Worm (Caenorhabditis elegans): ENCODE results near the gene F58D12.1.

The F58D12.1 gene

ce11 chrV:14014395-14014794 is 35.0 kb upstream of the F58D12.1 start, which contains the start of gene end-3:
TSS of gene end-3 (plus strand) at chrV:14014695.
- no peak for TF ChIP-seq ztf-23 (GFP tag; IDR thresholded peaks at IDR 0.05)
- TF ChIP-seq ref-1 (GFP tag; conservative IDR thresholded peaks at IDR 0.05): no peak
- no peak for TF ChIP-seq tab-1 (GFP tag; IDR thresholded peaks at IDR 0.05)
- no peak for TF ChIP-seq ztf-29 (GFP tag; IDR thresholded peaks at IDR 0.05)
- no peak for TF ChIP-seq flt-1 (GFP tag; IDR thresholded peaks at IDR 0.05)
- no peak for TF ChIP-seq med-1 (GFP tag; optimal IDR thresholded peaks at IDR 0.05; ENCODE audit: insufficient read depth)
- no peak for TF ChIP-seq cog-1 (tag; optimal IDR thresholded peaks at IDR 0.05)
- TF ChIP-seq T22C8.4 (GFP tag; IDR thresholded peaks at IDR 0.05): no peak
- TF ChIP-seq klf-2 (GFP tag; conservative IDR thresholded peaks at IDR 0.05): no peak

ce11 chrV:14017476-14017875 is 31.9 kb upstream of the F58D12.1 start, which contains the start of gene srh-308:
TSS of gene srh-308 (minus strand) at chrV:14017576.
- TF ChIP-seq klf-2 (GFP tag; conservative IDR thresholded peaks at IDR 0.05) (no peak), ref-1 (GFP tag; conservative IDR thresholded peaks at IDR 0.05) (no peak), med-1 (GFP tag; optimal IDR thresholded peaks at IDR 0.05; ENCODE audit: insufficient read depth) (no peak), T22C8.4 (GFP tag; IDR thresholded peaks at IDR 0.05) (no peak), flt-1 (GFP tag; IDR thresholded peaks at IDR 0.05) (no peak), ztf-29 (GFP tag; IDR thresholded peaks at IDR 0.05) (no peak), ztf-23 (GFP tag; IDR thresholded peaks at IDR 0.05) (no peak), cog-1 (tag; optimal IDR thresholded peaks at IDR 0.05) (no peak), tab-1 (GFP tag; IDR thresholded peaks at IDR 0.05) (no peak)

- TF ChIP-seq med-1 (GFP tag; optimal IDR thresholded peaks at IDR 0.05; ENCODE audit: insufficient read depth): no peak
- TF ChIP-seq flt-1 (GFP tag; IDR thresholded peaks at IDR 0.05): no peak
- no peak for TF ChIP-seq T22C8.4 (GFP tag; IDR thresholded peaks at IDR 0.05)
- no peak for TF ChIP-seq ztf-29 (GFP tag; IDR thresholded peaks at IDR 0.05)
- TF ChIP-seq ztf-23 (GFP tag; IDR thresholded peaks at IDR 0.05): no peak
- no peak for TF ChIP-seq cog-1 (tag; optimal IDR thresholded peaks at IDR 0.05)
- TF ChIP-seq ref-1 (GFP tag; conservative IDR thresholded peaks at IDR 0.05): no peak
- TF ChIP-seq klf-2 (GFP tag; conservative IDR thresholded peaks at IDR 0.05): no peak
- no peak for TF ChIP-seq tab-1 (GFP tag; IDR thresholded peaks at IDR 0.05)
These were observed 30.7 kb upstream of the F58D12.1 start, which contains the start of the genes mtl-2 and T08G5.1 for ce11 chrV:14018640-14019039. TSS of gene mtl-2 (minus strand) at chrV:14018673. TSS of gene T08G5.1 (plus strand) at chrV:14018766.

- TF ChIP-seq ref-1 (GFP tag; conservative IDR thresholded peaks at IDR 0.05) (no peak), med-1 (GFP tag; optimal IDR thresholded peaks at IDR 0.05; ENCODE audit: insufficient read depth) (no peak), T22C8.4 (GFP tag; IDR thresholded peaks at IDR 0.05) (no peak), ztf-29 (GFP tag; IDR thresholded peaks at IDR 0.05) (no peak), ztf-23 (GFP tag; IDR thresholded peaks at IDR 0.05) (no peak), flt-1 (GFP tag; IDR thresholded peaks at IDR 0.05) (no peak), cog-1 (tag; optimal IDR thresholded peaks at IDR 0.05) (no peak), tab-1 (GFP tag; IDR thresholded peaks at IDR 0.05) (no peak), klf-2 (GFP tag; conservative IDR thresholded peaks at IDR 0.05) (no peak)
These were observed 26.3 kb upstream of the F58D12.1 start, which contains the start of gene T08G5.15 for ce11 chrV:14023074-14023473. TSS of gene T08G5.15 (minus strand) at chrV:14023174.

ce11 chrV:14026194-14026593 is 23.2 kb upstream of the F58D12.1 start, which contains the start of gene T08G5.2:
TSS of gene T08G5.2 (minus strand) at chrV:14026294.
- no peak for TF ChIP-seq tab-1 (GFP tag; IDR thresholded peaks at IDR 0.05)
- TF ChIP-seq ztf-29 (GFP tag; IDR thresholded peaks at IDR 0.05): no peak
- no peak for TF ChIP-seq T22C8.4 (GFP tag; IDR thresholded peaks at IDR 0.05)
- no peak for TF ChIP-seq med-1 (GFP tag; optimal IDR thresholded peaks at IDR 0.05; ENCODE audit: insufficient read depth)
- TF ChIP-seq cog-1 (tag; optimal IDR thresholded peaks at IDR 0.05): no peak
- TF ChIP-seq flt-1 (GFP tag; IDR thresholded peaks at IDR 0.05): no peak
- TF ChIP-seq ref-1 (GFP tag; conservative IDR thresholded peaks at IDR 0.05): no peak

- TF ChIP-seq flt-1 (GFP tag; IDR thresholded peaks at IDR 0.05) (no peak), T22C8.4 (GFP tag; IDR thresholded peaks at IDR 0.05) (no peak), ref-1 (GFP tag; conservative IDR thresholded peaks at IDR 0.05) (no peak), klf-2 (GFP tag; conservative IDR thresholded peaks at IDR 0.05) (no peak), med-1 (GFP tag; optimal IDR thresholded peaks at IDR 0.05; ENCODE audit: insufficient read depth) (no peak), cog-1 (tag; optimal IDR thresholded peaks at IDR 0.05) (no peak), ztf-29 (GFP tag; IDR thresholded peaks at IDR 0.05) (no peak), tab-1 (GFP tag; IDR thresholded peaks at IDR 0.05) (no peak), ztf-23 (GFP tag; IDR thresholded peaks at IDR 0.05) (no peak)
These were observed 22.0 kb upstream of the F58D12.1 start, which contains the start of gene T08G5.3 for ce11 chrV:14027384-14027783. TSS of gene T08G5.3 (minus strand) at chrV:14027484.

ce11 chrV:14028256-14028743 is 21.1 kb upstream of the F58D12.1 start:
- no peak for TF ChIP-seq klf-2 (GFP tag; conservative IDR thresholded peaks at IDR 0.05)
- no peak for TF ChIP-seq ztf-23 (GFP tag; IDR thresholded peaks at IDR 0.05)
- TF ChIP-seq T22C8.4 (GFP tag; IDR thresholded peaks at IDR 0.05): no peak
- no peak for TF ChIP-seq med-1 (GFP tag; optimal IDR thresholded peaks at IDR 0.05; ENCODE audit: insufficient read depth)
- TF ChIP-seq flt-1 (GFP tag; IDR thresholded peaks at IDR 0.05): peak; percentile 70; the same call in 1 of the 2 replicates
- 0 out of 2 replicates have a peak, but pooled peaks have one; percentile 68 for TF ChIP-seq tab-1 (GFP tag; IDR thresholded peaks at IDR 0.05)
- TF ChIP-seq ref-1 (GFP tag; conservative IDR thresholded peaks at IDR 0.05): no peak
- TF ChIP-seq ztf-29 (GFP tag; IDR thresholded peaks at IDR 0.05): no peak
- TF ChIP-seq cog-1 (tag; optimal IDR thresholded peaks at IDR 0.05): no peak

ce11 chrV:14033649-14034048 is 15.7 kb upstream of the F58D12.1 start, which contains the start of gene ins-10:
TSS of gene ins-10 (plus strand) at chrV:14033949.
- no peak for TF ChIP-seq med-1 (GFP tag; optimal IDR thresholded peaks at IDR 0.05; ENCODE audit: insufficient read depth)
- TF ChIP-seq ztf-23 (GFP tag; IDR thresholded peaks at IDR 0.05): no peak
- TF ChIP-seq tab-1 (GFP tag; IDR thresholded peaks at IDR 0.05): no peak
- TF ChIP-seq ref-1 (GFP tag; conservative IDR thresholded peaks at IDR 0.05): no peak
- TF ChIP-seq flt-1 (GFP tag; IDR thresholded peaks at IDR 0.05): no peak
- TF ChIP-seq klf-2 (GFP tag; conservative IDR thresholded peaks at IDR 0.05): no peak
- TF ChIP-seq cog-1 (tag; optimal IDR thresholded peaks at IDR 0.05): no peak
- no peak for TF ChIP-seq T22C8.4 (GFP tag; IDR thresholded peaks at IDR 0.05)
- no peak for TF ChIP-seq ztf-29 (GFP tag; IDR thresholded peaks at IDR 0.05)

- peak; percentile 83 for TF ChIP-seq flt-1 (GFP tag; IDR thresholded peaks at IDR 0.05)
- peak; percentile 90 for TF ChIP-seq ztf-23 (GFP tag; IDR thresholded peaks at IDR 0.05)
- TF ChIP-seq ztf-29 (GFP tag; IDR thresholded peaks at IDR 0.05): peak; percentile 7; the same call in 1 of the 2 replicates
- peak; percentile 62; the same call in 1 of the 2 replicates for TF ChIP-seq tab-1 (GFP tag; IDR thresholded peaks at IDR 0.05)
- TF ChIP-seq T22C8.4 (GFP tag; IDR thresholded peaks at IDR 0.05): peak; percentile 65
- peak; percentile 35; the same call in 1 of the 2 replicates for TF ChIP-seq ref-1 (GFP tag; conservative IDR thresholded peaks at IDR 0.05)
- TF ChIP-seq klf-2 (GFP tag; conservative IDR thresholded peaks at IDR 0.05): peak; percentile 84
- peak; percentile 36 for TF ChIP-seq med-1 (GFP tag; optimal IDR thresholded peaks at IDR 0.05; ENCODE audit: insufficient read depth)
These were observed 10.9 kb upstream of the F58D12.1 start, which contains the start of gene vps-39 for ce11 chrV:14038328-14039084. TSS of gene vps-39 (minus strand) at chrV:14038378.
